Worm (Caenorhabditis elegans): ENCODE measurements around the gene stdh-3.

DNA sequence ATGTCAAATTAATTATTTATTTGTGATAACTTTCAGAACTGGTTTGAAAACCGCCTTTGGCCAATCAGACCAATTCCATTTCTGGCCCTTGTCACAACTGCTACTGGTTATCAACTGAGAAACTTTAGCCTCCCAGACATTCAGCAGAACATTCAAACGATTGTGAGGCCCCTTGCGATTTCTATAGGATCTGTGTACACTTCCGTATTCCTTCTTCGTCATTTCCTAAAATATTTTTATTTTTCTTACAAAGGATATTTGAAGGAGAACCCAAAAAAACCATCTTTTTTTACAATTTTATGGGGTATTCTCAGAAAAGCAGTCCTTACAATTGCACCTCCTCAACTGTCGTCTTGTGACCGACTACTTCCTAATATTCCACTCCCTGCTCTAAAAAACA, 31.1 kb upstream of the stdh-3 start:
- TF ChIP-seq pha-4 (tag; optimal IDR thresholded peaks at IDR 0.05), result no peak
- TF ChIP-seq ceh-27 (GFP tag; optimal IDR thresholded peaks at IDR 0.05), result no peak
- no peak for TF ChIP-seq unc-62 (GFP tag; optimal IDR thresholded peaks at IDR 0.05)
- TF ChIP-seq him-1 (tag; optimal IDR thresholded peaks at IDR 0.05), result no peak
- TF ChIP-seq sea-2 (GFP tag; IDR thresholded peaks at IDR 0.05), result no peak
- TF ChIP-seq tbp1 (GFP tag; optimal IDR thresholded peaks at IDR 0.05), result no peak
- no peak for TF ChIP-seq ama-1 (optimal IDR thresholded peaks at IDR 0.05)
- no peak for TF ChIP-seq ama-1 (GFP tag; optimal IDR thresholded peaks at IDR 0.05)
- no peak for TF ChIP-seq pbrm-1 (GFP tag; IDR thresholded peaks at IDR 0.05)
